Fruit fly (Drosophila melanogaster): ENCODE measurements around the gene Pp2B-14D.

Gene Pp2B-14D

dm6 chrX:16547390-16547789, 12.4 kb downstream of the Pp2B-14D start, which contains the start of gene CG9902 (continued):
- TF ChIP-seq CG2199 (GFP tag; IDR thresholded peaks at IDR 0.05) (peak; percentile 75; the same call in 2 of the 3 replicates), CG11560 (tag; IDR thresholded peaks at IDR 0.05) (peak; percentile 71; the same call in 1 of the 3 replicates), CG4854 (GFP tag; optimal IDR thresholded peaks at IDR 0.05) (peak; percentile 96), Myb (GFP tag; optimal IDR thresholded peaks at IDR 0.05) (peak; percentile 94), gsb-n (tag; optimal IDR thresholded peaks at IDR 0.05) (peak; percentile 7), hb (GFP tag; IDR thresholded peaks at IDR 0.05; ENCODE audit: partially characterized antibody) (peak; percentile 76), vnd (GFP tag; IDR thresholded peaks at IDR 0.05; ENCODE audit: partially characterized antibody) (peak; percentile 61; the same call in 2 of the 3 replicates), h (optimal IDR thresholded peaks at IDR 0.05) (no peak), dpn (GFP tag; optimal IDR thresholded peaks at IDR 0.05) (peak in 1 of 2 experiments; percentile 1), NC2β (GFP tag; optimal IDR thresholded peaks at IDR 0.05) (peak; percentile 8), nmo (GFP tag; optimal IDR thresholded peaks at IDR 0.05) (peak; percentile 60), knrl (GFP tag; IDR thresholded peaks at IDR 0.05; ENCODE audit: partially characterized antibody) (peak; percentile 79), Sin3A (optimal IDR thresholded peaks at IDR 0.05) (peak; percentile 2), phol (tag; optimal IDR thresholded peaks at IDR 0.05) (peak; percentile 55), CG5245 (GFP tag; optimal IDR thresholded peaks at IDR 0.05) (no peak), CG17186 (GFP tag; optimal IDR thresholded peaks at IDR 0.05) (peak; percentile 45), chinmo (GFP tag; IDR thresholded peaks at IDR 0.05; ENCODE audit: partially characterized antibody) (peak; percentile 85; the same call in 3 of the 4 replicates), CG8359 (GFP tag; optimal IDR thresholded peaks at IDR 0.05; ENCODE audit: borderline replicate concordance) (no peak), CG4617 (GFP tag; optimal IDR thresholded peaks at IDR 0.05; ENCODE audit: borderline replicate concordance) (peak; percentile 4), CG6791 (GFP tag; IDR thresholded peaks at IDR 0.05; ENCODE audit: partially characterized antibody) (peak; percentile 86), CG34224 (GFP tag; IDR thresholded peaks at IDR 0.05; ENCODE audit: partially characterized antibody) (peak; percentile 83), CG13894 (tag; optimal IDR thresholded peaks at IDR 0.05) (peak; percentile 33), bbx (GFP tag; IDR thresholded peaks at IDR 0.05; ENCODE audit: partially characterized antibody) (peak; percentile 85), en (GFP tag; optimal IDR thresholded peaks at IDR 0.05) (no peak), Mad (GFP tag; optimal IDR thresholded peaks at IDR 0.05) (peak; percentile 13), aop (GFP tag; IDR thresholded peaks at IDR 0.05) (no peak), esg (GFP tag; conservative IDR thresholded peaks at IDR 0.05) (no peak), dysf (GFP tag; IDR thresholded peaks at IDR 0.05) (no peak), CG31224 (GFP tag; IDR thresholded peaks at IDR 0.05) (no peak), Ptx1 (GFP tag; IDR thresholded peaks at IDR 0.05) (no peak), CG13287 (GFP tag; IDR thresholded peaks at IDR 0.05; ENCODE audit: partially characterized antibody) (peak; percentile 90), pzg (GFP tag; optimal IDR thresholded peaks at IDR 0.05) (peak; percentile 96), CG9215 (GFP tag; IDR thresholded peaks at IDR 0.05) (peak; percentile 92), CG1024 (GFP tag; IDR thresholded peaks at IDR 0.05) (no peak), Kr (GFP tag; optimal IDR thresholded peaks at IDR 0.05) (no peak), crp (GFP tag; optimal IDR thresholded peaks at IDR 0.05) (peak in 1 of 2 experiments; percentile 81), CG12155 (GFP tag; optimal IDR thresholded peaks at IDR 0.05) (peak; percentile 15), CG16813 (GFP tag; IDR thresholded peaks at IDR 0.05; ENCODE audit: partially characterized antibody) (peak; percentile 78), sens-2 (GFP tag; IDR thresholded peaks at IDR 0.05) (no peak), CTCF (GFP tag; optimal IDR thresholded peaks at IDR 0.05) (peak; percentile 73), CG31441 (GFP tag; IDR thresholded peaks at IDR 0.05) (no peak), CG12744 (GFP tag; optimal IDR thresholded peaks at IDR 0.05) (peak; percentile 2), CG17328 (GFP tag; IDR thresholded peaks at IDR 0.05) (no peak), CG7987 (GFP tag; optimal IDR thresholded peaks at IDR 0.05) (peak; percentile 37), CG11695 (GFP tag; IDR thresholded peaks at IDR 0.05) (no peak), Sox100B (GFP tag; optimal IDR thresholded peaks at IDR 0.05) (no peak), Nf-YC (tag; optimal IDR thresholded peaks at IDR 0.05) (peak; percentile 26), pita (GFP tag; optimal IDR thresholded peaks at IDR 0.05) (peak; percentile 94), fd102C (GFP tag; optimal IDR thresholded peaks at IDR 0.05) (no peak), CG4404 (GFP tag; IDR thresholded peaks at IDR 0.05) (no peak), CHES-1-like (GFP tag; optimal IDR thresholded peaks at IDR 0.05) (no peak)

All from whole organism, embryonic.